Worm (Caenorhabditis elegans): ENCODE results near the gene nhr-232.
A peak's percentile ranks its signal among the peaks of the same experiment; 100 is the strongest.

- TF ChIP-seq nhr-237 (tag; optimal IDR thresholded peaks at IDR 0.05) (no peak), elt-1 (tag; optimal IDR thresholded peaks at IDR 0.05) (peak; percentile 67), eor-1 (tag; optimal IDR thresholded peaks at IDR 0.05) (no peak), nhr-43 (tag; optimal IDR thresholded peaks at IDR 0.05; ENCODE audit: poor library complexity, severe bottlenecking) (no peak), nhr-11 (tag; optimal IDR thresholded peaks at IDR 0.05) (peak; percentile 46), R02D3.7 (tag; optimal IDR thresholded peaks at IDR 0.05) (no peak), unc-39 (tag; optimal IDR thresholded peaks at IDR 0.05) (no peak), pqm-1 (tag; optimal IDR thresholded peaks at IDR 0.05) (no peak), nhr-28 (tag; optimal IDR thresholded peaks at IDR 0.05) (no peak), nfya-1 (tag; optimal IDR thresholded peaks at IDR 0.05; ENCODE audit: insufficient read depth) (peak; percentile 77), pha-4 (tag; optimal IDR thresholded peaks at IDR 0.05) (no peak)
Observed at ce11 chrV:10273837-10274236, 17.9 kb downstream of the nhr-232 start.

Data from whole organism, L3 larva.